Worm (Caenorhabditis elegans) whole organism, L2 larva: ENCODE results near the gene clec-43.

Experiments
- aly-2 ChIP-seq: fragments of 150-350 bp; optimal IDR thresholded peaks from 2 replicates; lab custom pipeline; 2014; ENCODE audit warnings: missing biosample characterization, missing genetic modification characterization
- ama-1 ChIP-seq: fragments of 150-350 bp; optimal IDR thresholded peaks from 2 replicates; lab custom pipeline; 2018; ENCODE audit warnings: inconsistent platforms
- blmp-1 ChIP-seq: sonication (generic microtip); optimal IDR thresholded peaks from 2 replicates; lab custom pipeline; 2017; ENCODE audit warnings: missing genetic modification characterization, mild to moderate bottlenecking, missing compliant biosample characterization, antibody characterized with exemption, moderate library complexity; ENCODE audit not compliant: insufficient read depth
- elt-3 ChIP-seq: sonication (generic microtip); optimal IDR thresholded peaks from 2 replicates; lab custom pipeline; 2017; ENCODE audit warnings: missing biosample characterization, missing genetic modification characterization
- lin-13 ChIP-seq: fragments of 150-350 bp; optimal IDR thresholded peaks from 2 replicates; lab custom pipeline; 2014; ENCODE audit warnings: missing biosample characterization, missing genetic modification reagents, missing genetic modification characterization
- lsy-2 ChIP-seq, 2 experiments: fragments of 150-350 bp in 1 of 2; sonication (generic microtip) in 1 of 2; optimal IDR thresholded peaks; 2 replicates each; lab custom pipeline; 2014 to 2017; ENCODE audit warnings: missing biosample characterization in 2 of 2, missing genetic modification characterization in 2 of 2
- mab-5 ChIP-seq: fragments of 150-350 bp; optimal IDR thresholded peaks from 2 replicates; lab custom pipeline; 2014; ENCODE audit warnings: missing biosample characterization, missing genetic modification characterization
- mdl-1 ChIP-seq, 2 experiments: fragments of 150-350 bp in 1 of 2; sonication (generic microtip) in 1 of 2; optimal IDR thresholded peaks; 2 replicates each; lab custom pipeline; 2017; ENCODE audit warnings: missing biosample characterization in 2 of 2, missing genetic modification characterization in 2 of 2
- nhr-12 ChIP-seq: fragments of 150-350 bp; optimal IDR thresholded peaks from 2 replicates; lab custom pipeline; 2014; ENCODE audit warnings: missing biosample characterization, missing genetic modification characterization
- nhr-77 ChIP-seq: fragments of 150-350 bp; optimal IDR thresholded peaks from 2 replicates; lab custom pipeline; 2014; ENCODE audit warnings: missing biosample characterization, missing genetic modification characterization
- snpc-4 ChIP-seq: fragments of 150-350 bp; optimal IDR thresholded peaks from 2 replicates; lab custom pipeline; 2014; ENCODE audit warnings: missing biosample characterization, missing genetic modification characterization
- unc-39 ChIP-seq: fragments of 150-350 bp; optimal IDR thresholded peaks from 2 replicates; lab custom pipeline; 2014; ENCODE audit warnings: missing biosample characterization, missing genetic modification characterization
- unc-55 ChIP-seq: fragments of 150-350 bp; sonication (generic microtip); optimal IDR thresholded peaks from 3 replicates; lab custom pipeline; 2014; ENCODE audit warnings: missing biosample characterization, missing genetic modification reagents, missing genetic modification characterization
- ztf-11 ChIP-seq: sonication (generic microtip); optimal IDR thresholded peaks from 2 replicates; lab custom pipeline; 2017; ENCODE audit warnings: missing biosample characterization, missing genetic modification characterization

DNA sequence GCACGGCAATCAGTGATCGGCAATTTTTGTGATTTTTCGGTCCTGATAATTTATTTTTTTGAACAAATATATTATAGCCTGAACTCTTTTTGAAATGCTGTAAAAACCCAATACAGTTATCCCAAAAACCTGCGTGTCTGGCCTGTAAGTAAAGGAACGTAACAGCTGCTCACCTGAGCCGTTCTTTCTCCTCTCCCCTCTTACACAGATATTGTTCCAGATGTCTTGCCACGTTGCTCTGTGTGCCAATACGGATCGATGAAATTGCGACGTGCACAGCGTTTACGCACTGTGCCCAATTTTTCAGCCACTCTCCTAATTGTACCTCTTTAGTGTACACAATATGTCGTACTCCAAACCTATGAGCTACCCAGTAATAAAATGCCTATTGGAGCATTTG, 14.8 kb downstream of the clec-43 start, which contains the start of gene sdz-4:
- no peak for TF ChIP-seq lsy-2 (tag; optimal IDR thresholded peaks at IDR 0.05; lab: Kevin White, UChicago)
- TF ChIP-seq unc-39 (tag; lab: Kevin White, UChicago): no peak
- TF ChIP-seq mdl-1 (tag; optimal IDR thresholded peaks at IDR 0.05; lab: Kevin White, UChicago): no peak
- TF ChIP-seq unc-55 (GFP tag; lab: Kevin White, UChicago): no peak
- no peak for TF ChIP-seq ama-1
- no peak for TF ChIP-seq blmp-1
- no peak for TF ChIP-seq aly-2 (tag; lab: Kevin White, UChicago)
- TF ChIP-seq nhr-77 (tag; lab: Kevin White, UChicago): no peak
- no peak for TF ChIP-seq lin-13 (GFP tag; lab: Kevin White, UChicago)
- TF ChIP-seq nhr-12 (tag; lab: Kevin White, UChicago): no peak
- no peak for TF ChIP-seq snpc-4 (tag; lab: Kevin White, UChicago)
- TF ChIP-seq elt-3 (tag; lab: Kevin White, UChicago): no peak
- no peak for TF ChIP-seq ztf-11 (tag; lab: Kevin White, UChicago)
- TF ChIP-seq mab-5 (tag; lab: Kevin White, UChicago): no peak
